Fruit fly (Drosophila melanogaster): ENCODE measurements around the gene RpS14b.

The RpS14b gene

DNA sequence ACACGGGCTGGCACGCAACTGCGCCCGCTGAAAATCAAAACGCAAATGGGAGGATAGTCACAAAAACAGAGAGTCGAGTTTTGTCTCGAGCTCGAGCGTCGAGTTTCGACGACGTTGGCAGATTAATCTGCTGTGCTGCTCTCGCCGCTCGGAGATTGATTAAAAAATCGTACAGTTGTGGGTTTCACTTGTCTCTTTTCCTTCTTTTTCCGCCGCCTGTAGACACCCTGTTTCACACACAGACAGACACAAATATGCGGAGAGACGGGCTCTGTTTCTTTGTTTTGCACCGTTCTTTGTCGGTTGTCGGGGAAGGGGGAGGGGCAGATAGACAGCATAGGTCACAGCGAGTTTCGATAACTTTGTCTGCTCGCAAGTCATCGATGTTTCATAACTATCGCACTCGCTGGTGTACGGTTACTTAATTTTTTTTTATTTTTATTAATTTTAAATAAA lies 12.2 kb downstream of the RpS14b start, which contains the start of gene orion (continued):
- TF ChIP-seq onecut (GFP tag; IDR thresholded peaks at IDR 0.05): peak; percentile 45
- TF ChIP-seq usp (GFP tag; optimal IDR thresholded peaks at IDR 0.05): no peak
- TF ChIP-seq ro (GFP tag; IDR thresholded peaks at IDR 0.05): no peak
- TF ChIP-seq CG4730 (GFP tag; IDR thresholded peaks at IDR 0.05): no peak
- no peak for TF ChIP-seq CG10654 (GFP tag; optimal IDR thresholded peaks at IDR 0.05)
- peak; percentile 15 for TF ChIP-seq CG12219 (GFP tag; optimal IDR thresholded peaks at IDR 0.05)
- TF ChIP-seq CG11504 (tag; optimal IDR thresholded peaks at IDR 0.05): no peak
- TF ChIP-seq Atf-2 (GFP tag; optimal IDR thresholded peaks at IDR 0.05): no peak
- no peak for TF ChIP-seq jing (GFP tag; optimal IDR thresholded peaks at IDR 0.05)
- peak; percentile 96 for TF ChIP-seq nom (GFP tag; optimal IDR thresholded peaks at IDR 0.05)
- peak; percentile 84 for TF ChIP-seq sens (GFP tag)
- no peak for TF ChIP-seq Gsc (GFP tag; IDR thresholded peaks at IDR 0.05)
- TF ChIP-seq fru (optimal IDR thresholded peaks at IDR 0.05): no peak
- TF ChIP-seq CG15479 (GFP tag; optimal IDR thresholded peaks at IDR 0.05): no peak
- TF ChIP-seq CG34376 (GFP tag; optimal IDR thresholded peaks at IDR 0.05): peak; percentile 60
- TF ChIP-seq D19A (tag; optimal IDR thresholded peaks at IDR 0.05): no peak
- TF ChIP-seq Dref (GFP tag; IDR thresholded peaks at IDR 0.05): peak; percentile 73
- TF ChIP-seq fd64A (GFP tag; optimal IDR thresholded peaks at IDR 0.05): no peak
- no peak for TF ChIP-seq CG4360 (GFP tag; IDR thresholded peaks at IDR 0.05)
- peak; percentile 64; the same call in 2 of the 3 replicates for TF ChIP-seq hb (GFP tag; IDR thresholded peaks at IDR 0.05; ENCODE audit: partially characterized antibody)
- TF ChIP-seq tin (GFP tag; optimal IDR thresholded peaks at IDR 0.05): no peak
- TF ChIP-seq Lpt (GFP tag; optimal IDR thresholded peaks at IDR 0.05): no peak
- TF ChIP-seq CG43689 (GFP tag; IDR thresholded peaks at IDR 0.05): no peak
- no peak for TF ChIP-seq Camta (GFP tag; optimal IDR thresholded peaks at IDR 0.05)
- peak; percentile 11 for TF ChIP-seq CG13775 (GFP tag; optimal IDR thresholded peaks at IDR 0.05)
- no peak for TF ChIP-seq ind (GFP tag; optimal IDR thresholded peaks at IDR 0.05)
- no peak for TF ChIP-seq CG7556 (GFP tag; optimal IDR thresholded peaks at IDR 0.05)
- TF ChIP-seq CG2678 (tag; optimal IDR thresholded peaks at IDR 0.05): no peak
- TF ChIP-seq ab (GFP tag; optimal IDR thresholded peaks at IDR 0.05): no peak
- no peak for TF ChIP-seq Oli (tag; optimal IDR thresholded peaks at IDR 0.05)
- no peak for TF ChIP-seq Vsx1 (GFP tag; optimal IDR thresholded peaks at IDR 0.05)
- peak; percentile 27 for TF ChIP-seq CG13424 (tag; optimal IDR thresholded peaks at IDR 0.05)
- TF ChIP-seq BEAF-32 (GFP tag; optimal IDR thresholded peaks at IDR 0.05): peak; percentile 65
- no peak for TF ChIP-seq Spps (tag; optimal IDR thresholded peaks at IDR 0.05)
- TF ChIP-seq crc (GFP tag; optimal IDR thresholded peaks at IDR 0.05): no peak
- TF ChIP-seq nerfin-1 (tag; optimal IDR thresholded peaks at IDR 0.05): peak; percentile 15
- no peak for TF ChIP-seq tx (GFP tag; optimal IDR thresholded peaks at IDR 0.05)
- TF ChIP-seq CrebB (tag; optimal IDR thresholded peaks at IDR 0.05): peak; percentile 5
- no peak for TF ChIP-seq ssp (GFP tag; IDR thresholded peaks at IDR 0.05)
- TF ChIP-seq HHEX (GFP tag; optimal IDR thresholded peaks at IDR 0.05): peak; percentile 30
- no peak for TF ChIP-seq CG4328 (GFP tag; optimal IDR thresholded peaks at IDR 0.05)
- no peak for TF ChIP-seq kah (GFP tag; optimal IDR thresholded peaks at IDR 0.05)
- no peak for TF ChIP-seq CG10209 (GFP tag; optimal IDR thresholded peaks at IDR 0.05)
- peak in 1 of 2 experiments; percentile 97 for TF ChIP-seq Hr78 (GFP tag; optimal IDR thresholded peaks at IDR 0.05)
- no peak for TF ChIP-seq CG10462 (GFP tag; optimal IDR thresholded peaks at IDR 0.05)
- TF ChIP-seq CG15011 (GFP tag; optimal IDR thresholded peaks at IDR 0.05): no peak
- no peak for TF ChIP-seq Sox102F (GFP tag; optimal IDR thresholded peaks at IDR 0.05)
- no peak for TF ChIP-seq CG6654 (GFP tag; optimal IDR thresholded peaks at IDR 0.05)
- no peak for TF ChIP-seq hkb (optimal IDR thresholded peaks at IDR 0.05)
- peak; percentile 35; the same call in 1 of the 2 replicates for TF ChIP-seq hkb (GFP tag; IDR thresholded peaks at IDR 0.05)
- TF ChIP-seq CG18262 (tag; optimal IDR thresholded peaks at IDR 0.05): peak; percentile 19
- no peak for TF ChIP-seq CG15269 (tag; optimal IDR thresholded peaks at IDR 0.05)
